Fruit fly (Drosophila melanogaster) whole organism, embryonic: ENCODE results near the gene CCT7.

Experiments
- CG10431 ChIP-seq: fragments of 200-800 bp; sonication (Bioruptor generic); optimal IDR thresholded peaks from 3 replicates; lab custom pipeline; 2018; ENCODE audit warnings: missing biosample characterization, mild to moderate bottlenecking, missing genetic modification characterization
- CG11093 ChIP-seq: fragments of 200-800 bp; sonication (Bioruptor generic); IDR thresholded peaks from 3 replicates; pipeline ENCODE4 v1.3.6; 2022; ENCODE audit warnings: missing biosample characterization, missing genetic modification characterization
- CG12104 ChIP-seq: fragments of 200-800 bp; sonication (Bioruptor generic); optimal IDR thresholded peaks from 3 replicates; lab custom pipeline; 2016; ENCODE audit warnings: missing biosample characterization, missing genetic modification characterization
- CG12769 ChIP-seq: fragments of 200-800 bp; sonication (Bioruptor generic); optimal IDR thresholded peaks from 2 replicates; lab custom pipeline; 2019; ENCODE audit warnings: missing biosample characterization, mild to moderate bottlenecking, missing genetic modification characterization, moderate library complexity
- CG14860 ChIP-seq: fragments of 200-800 bp; sonication (Bioruptor generic); IDR thresholded peaks from 3 replicates; pipeline ENCODE4 v1.3.6; 2022; ENCODE audit warnings: missing biosample characterization, missing genetic modification characterization; ENCODE audit not compliant: partially characterized antibody
- CG14965 ChIP-seq: fragments of 200-800 bp; sonication (Bioruptor generic); optimal IDR thresholded peaks from 2 replicates; lab custom pipeline; 2016; ENCODE audit warnings: missing biosample characterization, missing genetic modification characterization, borderline replicate concordance
- CG15479 ChIP-seq: fragments of 200-800 bp; sonication (Bioruptor generic); optimal IDR thresholded peaks from 3 replicates; lab custom pipeline; 2019; ENCODE audit warnings: missing biosample characterization, mild to moderate bottlenecking, missing genetic modification characterization, moderate library complexity
- CG17829 ChIP-seq: fragments of 200-800 bp; optimal IDR thresholded peaks from 2 replicates; lab custom pipeline; 2019; ENCODE audit warnings: missing biosample characterization, mild to moderate bottlenecking, missing genetic modification characterization, moderate library complexity
- CG18599 ChIP-seq: fragments of 200-800 bp; sonication (Bioruptor generic); optimal IDR thresholded peaks from 3 replicates; lab custom pipeline; 2017; ENCODE audit warnings: missing biosample characterization, missing genetic modification characterization, mild to moderate bottlenecking, moderate library complexity, missing genetic modification reagents
- CG3281 ChIP-seq: fragments of 200-800 bp; sonication (Bioruptor generic); optimal IDR thresholded peaks from 3 replicates; lab custom pipeline; 2017; ENCODE audit warnings: missing biosample characterization, mild to moderate bottlenecking, missing genetic modification characterization
- CG4360 ChIP-seq: fragments of 200-800 bp; sonication (Bioruptor generic); IDR thresholded peaks from 2 replicates; pipeline ENCODE4 v1.3.6; 2022; ENCODE audit warnings: missing biosample characterization, missing genetic modification characterization
- CG43689 ChIP-seq: fragments of 200-800 bp; sonication (Bioruptor generic); IDR thresholded peaks from 2 replicates; pipeline ENCODE4 v1.3.6; 2022; ENCODE audit warnings: missing biosample characterization, missing genetic modification characterization
- CG6254 ChIP-seq: fragments of 200-800 bp; sonication (Bioruptor generic); optimal IDR thresholded peaks from 3 replicates; lab custom pipeline; 2017; ENCODE audit warnings: mild to moderate bottlenecking, missing biosample characterization, missing genetic modification reagents, missing genetic modification characterization
- CG6689 ChIP-seq: fragments of 200-800 bp; sonication (Bioruptor generic); IDR thresholded peaks from 2 replicates; pipeline ENCODE4 v1.3.6; 2022; ENCODE audit warnings: missing biosample characterization, missing genetic modification characterization
- CG7745 ChIP-seq: fragments of 200-800 bp; sonication (Bioruptor generic); optimal IDR thresholded peaks from 2 replicates; lab custom pipeline; 2018; ENCODE audit warnings: missing biosample characterization, mild to moderate bottlenecking, missing genetic modification characterization, moderate library complexity
- CG7786 ChIP-seq: fragments of 200-800 bp; sonication (Bioruptor generic); optimal IDR thresholded peaks from 2 replicates; lab custom pipeline; 2016; ENCODE audit warnings: missing biosample characterization, missing genetic modification characterization
- CG7839 ChIP-seq: fragments of 200-800 bp; sonication (Bioruptor generic); optimal IDR thresholded peaks from 3 replicates; lab custom pipeline; 2018; ENCODE audit warnings: missing biosample characterization, mild to moderate bottlenecking, missing genetic modification characterization, moderate library complexity
- CG8765 ChIP-seq: fragments of 200-800 bp; sonication (Bioruptor generic); IDR thresholded peaks from 2 replicates; pipeline ENCODE4 v1.3.6; 2022; ENCODE audit warnings: missing biosample characterization, missing genetic modification characterization
- CG9727 ChIP-seq: fragments of 200-800 bp; sonication (Bioruptor generic); optimal IDR thresholded peaks from 3 replicates; lab custom pipeline; 2017; ENCODE audit warnings: missing biosample characterization, mild to moderate bottlenecking, missing genetic modification characterization
- CrebB ChIP-seq: fragments of 200-800 bp; sonication (Bioruptor generic); optimal IDR thresholded peaks from 3 replicates; lab custom pipeline; 2018; ENCODE audit warnings: missing biosample characterization, mild to moderate bottlenecking, missing genetic modification characterization
- D ChIP-seq, 2 experiments: fragments of 200-800 bp in 1 of 2; fragments of >200 bp in 1 of 2; sonication (Bioruptor generic) in 1 of 2; optimal IDR thresholded peaks; 2 replicates in 1 of 2; 3 replicates in 1 of 2; lab custom pipeline; 2017; ENCODE audit warnings: mild to moderate bottlenecking in 1 of 2, missing biosample characterization in 1 of 2, missing genetic modification characterization in 1 of 2, missing genetic modification reagents in 1 of 2
- D19A ChIP-seq: fragments of 200-800 bp; optimal IDR thresholded peaks from 3 replicates; lab custom pipeline; 2019; ENCODE audit warnings: missing biosample characterization, mild to moderate bottlenecking, missing genetic modification characterization, moderate library complexity
- Hmr ChIP-seq: fragments of 200-800 bp; sonication (Bioruptor generic); optimal IDR thresholded peaks from 3 replicates; lab custom pipeline; 2017; ENCODE audit warnings: mild to moderate bottlenecking, missing biosample characterization, missing genetic modification reagents, missing genetic modification characterization
- Hsf ChIP-seq: fragments of 200-800 bp; sonication (Bioruptor generic); optimal IDR thresholded peaks from 3 replicates; lab custom pipeline; 2016; ENCODE audit warnings: missing biosample characterization, missing genetic modification characterization
- Jarid2 ChIP-seq: fragments of 200-800 bp; sonication (Bioruptor generic); optimal IDR thresholded peaks from 3 replicates; lab custom pipeline; 2017; ENCODE audit warnings: mild to moderate bottlenecking, missing biosample characterization, missing genetic modification reagents, missing genetic modification characterization
- Lim3 ChIP-seq: fragments of 200-800 bp; sonication (Bioruptor generic); IDR thresholded peaks from 2 replicates; pipeline ENCODE4 v1.3.6; 2022; ENCODE audit warnings: missing biosample characterization, missing genetic modification characterization
- Max ChIP-seq: fragments of 200-800 bp; sonication (Bioruptor generic); optimal IDR thresholded peaks from 2 replicates; lab custom pipeline; 2016; ENCODE audit warnings: missing biosample characterization, mild to moderate bottlenecking, missing genetic modification characterization
- NC2α ChIP-seq: fragments of 200-800 bp; sonication (Bioruptor generic); optimal IDR thresholded peaks from 2 replicates; lab custom pipeline; 2016; ENCODE audit warnings: missing biosample characterization, missing genetic modification characterization
- Sry-β ChIP-seq: fragments of 200-800 bp; sonication (Bioruptor generic); optimal IDR thresholded peaks from 2 replicates; lab custom pipeline; 2018; ENCODE audit warnings: missing biosample characterization, mild to moderate bottlenecking, missing genetic modification characterization, moderate library complexity
- Sry-δ ChIP-seq: fragments of 200-800 bp; sonication (Bioruptor generic); optimal IDR thresholded peaks from 2 replicates; lab custom pipeline; 2016; ENCODE audit warnings: missing biosample characterization, missing genetic modification characterization
- Stat92E ChIP-seq, 3 experiments: fragments of >200 bp in 2 of 3; fragments of 200-800 bp in 1 of 3; sonication (Bioruptor generic) in 1 of 3; optimal IDR thresholded peaks; 2 replicates each; lab custom pipeline; 2017 to 2019; ENCODE audit warnings: missing biosample characterization in 3 of 3, missing genetic modification characterization in 3 of 3, mild to moderate bottlenecking in 1 of 3, moderate library complexity in 1 of 3
- Taf1 ChIP-seq: fragments of 200-800 bp; sonication (Bioruptor generic); IDR thresholded peaks from 2 replicates; pipeline ENCODE4 v1.3.6; 2022; ENCODE audit warnings: missing biosample characterization, missing genetic modification characterization
- Xrp1 ChIP-seq: fragments of 200-800 bp; sonication (Bioruptor generic); IDR thresholded peaks from 2 replicates; pipeline ENCODE4 v1.3.6; 2022; ENCODE audit warnings: missing biosample characterization, missing genetic modification characterization
- corto ChIP-seq: fragments of 200-800 bp; sonication (Bioruptor generic); optimal IDR thresholded peaks from 2 replicates; lab custom pipeline; 2016; ENCODE audit warnings: missing biosample characterization, mild to moderate bottlenecking, missing genetic modification characterization, moderate library complexity
- da ChIP-seq: fragments of 200-800 bp; sonication (Bioruptor generic); optimal IDR thresholded peaks from 2 replicates; lab custom pipeline; 2016; ENCODE audit warnings: missing biosample characterization, missing genetic modification characterization
- danr ChIP-seq: fragments of 200-800 bp; sonication (Bioruptor generic); IDR thresholded peaks from 2 replicates; pipeline ENCODE4 v1.3.6; 2022; ENCODE audit warnings: missing biosample characterization, missing genetic modification characterization
- dati ChIP-seq: fragments of 200-800 bp; sonication (Bioruptor generic); IDR thresholded peaks from 2 replicates; pipeline ENCODE4 v1.3.6; 2022; ENCODE audit warnings: missing biosample characterization, missing genetic modification characterization
- dysf ChIP-seq: fragments of 200-800 bp; sonication (Bioruptor generic); IDR thresholded peaks from 3 replicates; pipeline ENCODE4 v1.3.6; 2022; ENCODE audit warnings: missing biosample characterization, missing genetic modification characterization
- ewg ChIP-seq: fragments of 200-800 bp; sonication (Bioruptor generic); optimal IDR thresholded peaks from 3 replicates; lab custom pipeline; 2017; ENCODE audit warnings: mild to moderate bottlenecking, missing biosample characterization, missing genetic modification reagents, missing genetic modification characterization
- fd3F ChIP-seq: fragments of 200-800 bp; sonication (Bioruptor generic); optimal IDR thresholded peaks from 2 replicates; lab custom pipeline; 2018; ENCODE audit warnings: missing biosample characterization, mild to moderate bottlenecking, missing genetic modification characterization, moderate library complexity
- gce ChIP-seq: fragments of 200-800 bp; sonication (Bioruptor generic); IDR thresholded peaks from 3 replicates; pipeline ENCODE4 v1.3.6; 2022; ENCODE audit warnings: missing biosample characterization, missing genetic modification characterization
- gsb-n ChIP-seq: fragments of 200-800 bp; sonication (Bioruptor generic); optimal IDR thresholded peaks from 3 replicates; lab custom pipeline; 2018; ENCODE audit warnings: missing biosample characterization, mild to moderate bottlenecking, missing genetic modification characterization
- phol ChIP-seq: fragments of 200-800 bp; sonication (Bioruptor generic); optimal IDR thresholded peaks from 3 replicates; lab custom pipeline; 2018; ENCODE audit warnings: missing biosample characterization, mild to moderate bottlenecking, missing genetic modification characterization, moderate library complexity
- pum ChIP-seq: fragments of 200-800 bp; sonication (Bioruptor generic); optimal IDR thresholded peaks from 2 replicates; lab custom pipeline; 2016; ENCODE audit warnings: missing biosample characterization, missing genetic modification characterization
- pzg ChIP-seq: fragments of 200-800 bp; sonication (Bioruptor generic); optimal IDR thresholded peaks from 3 replicates; lab custom pipeline; 2018; ENCODE audit warnings: missing biosample characterization, mild to moderate bottlenecking, missing genetic modification characterization, moderate library complexity
- ranshi ChIP-seq: fragments of 200-800 bp; sonication (Bioruptor generic); IDR thresholded peaks from 2 replicates; pipeline ENCODE4 v1.3.6; 2022; ENCODE audit warnings: missing biosample characterization, missing genetic modification characterization
- slp2 ChIP-seq: fragments of 200-800 bp; sonication (Bioruptor generic); optimal IDR thresholded peaks from 2 replicates; lab custom pipeline; 2016; ENCODE audit warnings: missing biosample characterization, missing genetic modification characterization
- so ChIP-seq: fragments of 200-800 bp; sonication (Bioruptor generic); IDR thresholded peaks from 3 replicates; pipeline ENCODE4 v1.3.6; 2022; ENCODE audit warnings: missing biosample characterization, missing genetic modification characterization
- tap ChIP-seq: fragments of 200-800 bp; optimal IDR thresholded peaks from 3 replicates; lab custom pipeline; 2019; ENCODE audit warnings: missing biosample characterization, mild to moderate bottlenecking, missing genetic modification characterization, moderate library complexity

CCT7 gene

dm6 chr3R:8846154-8846648 lies 44.8 kb downstream of the CCT7 start (continued):
- TF ChIP-seq CG11093 (GFP tag; lab: Robert Waterston, UW), result peak; percentile 32; the same call in 1 of the 3 replicates
- peak; percentile 48; the same call in 1 of the 2 replicates for TF ChIP-seq ranshi (GFP tag; lab: Robert Waterston, UW)
- no peak for TF ChIP-seq phol (tag; lab: Kevin White, UChicago)
- TF ChIP-seq CG3281 (GFP tag; lab: Kevin White, UChicago), result peak; percentile 70
- TF ChIP-seq CG6254 (GFP tag; lab: Kevin White, UChicago), result peak; percentile 38
- no peak for TF ChIP-seq CG12104 (GFP tag; lab: Kevin White, UChicago)
- TF ChIP-seq CG4360, result 0 out of 2 replicates have a peak, but pooled peaks have one; percentile 43
- peak; percentile 36 for TF ChIP-seq D (optimal IDR thresholded peaks at IDR 0.05; lab: Kevin White, UChicago)
- TF ChIP-seq D (GFP tag; optimal IDR thresholded peaks at IDR 0.05; lab: Kevin White, UChicago), result no peak
- TF ChIP-seq Max (GFP tag; lab: Kevin White, UChicago), result peak; percentile 8
- TF ChIP-seq gce, result peak; percentile 41; the same call in 2 of the 3 replicates
- TF ChIP-seq so (GFP tag; lab: Robert Waterston, UW), result peak; percentile 73; the same call in 1 of the 3 replicates
- peak; percentile 70 for TF ChIP-seq CG7745 (tag; lab: Kevin White, UChicago)
- peak; percentile 57 for TF ChIP-seq CG18599 (GFP tag; lab: Kevin White, UChicago)
- TF ChIP-seq CG14965, result no peak
- peak; percentile 65 for TF ChIP-seq CG17829 (tag; lab: Kevin White, UChicago)
- peak; percentile 58 for TF ChIP-seq D19A
- TF ChIP-seq CG7839, result peak; percentile 28
- TF ChIP-seq Stat92E (GFP tag; optimal IDR thresholded peaks at IDR 0.05; lab: Kevin White, UChicago), result peak in 1 of 3 experiments; percentile 88
- peak; percentile 85 for TF ChIP-seq CrebB (tag; lab: Kevin White, UChicago)
- TF ChIP-seq da (GFP tag; lab: Kevin White, UChicago), result no peak
- peak; percentile 24 for TF ChIP-seq CG10431
- no peak for TF ChIP-seq pum (GFP tag; lab: Kevin White, UChicago)
- TF ChIP-seq Hsf (GFP tag; lab: Kevin White, UChicago), result peak; percentile 28
- no peak for TF ChIP-seq CG43689
- TF ChIP-seq Jarid2 (GFP tag; lab: Kevin White, UChicago), result peak; percentile 97
- TF ChIP-seq Sry-δ (GFP tag; lab: Kevin White, UChicago), result peak; percentile 13
- peak; percentile 82 for TF ChIP-seq CG12769 (tag; lab: Kevin White, UChicago)
- TF ChIP-seq corto (GFP tag; lab: Kevin White, UChicago), result peak; percentile 40
- TF ChIP-seq CG8765 (GFP tag; lab: Robert Waterston, UW), result no peak
- no peak for TF ChIP-seq fd3F (GFP tag; lab: Kevin White, UChicago)
- peak; percentile 55 for TF ChIP-seq CG7786
- TF ChIP-seq CG15479, result peak; percentile 67
- TF ChIP-seq Hmr, result peak; percentile 77
- no peak for TF ChIP-seq dati (GFP tag; lab: Robert Waterston, UW)
- peak; percentile 13 for TF ChIP-seq pzg (GFP tag; lab: Kevin White, UChicago)
- no peak; the same call in 2 of the 3 replicates for TF ChIP-seq dysf (GFP tag; lab: Robert Waterston, UW)
- no peak for TF ChIP-seq Lim3 (GFP tag; lab: Robert Waterston, UW)
- TF ChIP-seq Xrp1 (GFP tag; lab: Robert Waterston, UW), result peak; percentile 54
- TF ChIP-seq Sry-β (GFP tag; lab: Kevin White, UChicago), result no peak
- TF ChIP-seq CG6689, result no peak
- TF ChIP-seq danr, result no peak
- TF ChIP-seq ewg (GFP tag; lab: Kevin White, UChicago), result peak; percentile 62
- peak; percentile 64 for TF ChIP-seq gsb-n (tag; lab: Kevin White, UChicago)
- peak; percentile 61 for TF ChIP-seq CG9727 (GFP tag; lab: Kevin White, UChicago)
- no peak for TF ChIP-seq CG14860 (GFP tag; lab: Robert Waterston, UW)
- peak; percentile 51 for TF ChIP-seq tap (tag; lab: Kevin White, UChicago)
- TF ChIP-seq NC2α, result peak; percentile 51
- no peak for TF ChIP-seq Taf1
- peak; percentile 23 for TF ChIP-seq slp2 (GFP tag; lab: Kevin White, UChicago)
